Worm (Caenorhabditis elegans): ENCODE data around the gene clhm-1.

DNA sequence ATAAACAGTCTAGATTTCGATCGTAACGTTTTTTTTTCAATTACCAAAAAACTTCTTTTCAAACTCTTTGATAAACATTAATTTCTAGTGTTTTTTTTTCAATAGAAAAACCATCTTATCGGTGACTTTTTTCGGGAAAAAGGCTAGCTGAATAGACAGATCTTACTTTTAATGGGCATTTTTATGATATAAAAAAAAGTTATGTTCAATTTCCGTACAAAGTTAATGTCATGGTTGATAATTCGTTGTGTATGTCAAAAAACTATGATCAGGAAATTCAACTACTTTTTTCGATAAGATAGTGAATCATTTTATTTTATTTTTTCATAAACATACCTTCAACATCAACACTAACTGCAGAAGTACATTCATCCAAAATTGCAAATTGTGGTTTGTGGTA is 13.8 kb upstream of the clhm-1 start:
- TF ChIP-seq tbx-37 (GFP tag; conservative IDR thresholded peaks at IDR 0.05) (no peak), flt-1 (GFP tag; IDR thresholded peaks at IDR 0.05) (no peak), ama-1 (optimal IDR thresholded peaks at IDR 0.05) (no peak)
